Fruit fly (Drosophila melanogaster): Measurements from ENCODE around the gene Crtc.
A peak's percentile ranks its signal among the peaks of the same experiment; 100 is the strongest.

dm6 chr3L:17613292-17613734 lies 55.7 kb downstream of the Crtc start:
- no peak for TF ChIP-seq D1 (tag; optimal IDR thresholded peaks at IDR 0.05)
- no peak for TF ChIP-seq CG12605 (GFP tag; IDR thresholded peaks at IDR 0.05)
- TF ChIP-seq CG17806 (tag; optimal IDR thresholded peaks at IDR 0.05), result no peak
- no peak for TF ChIP-seq CG8159 (tag; optimal IDR thresholded peaks at IDR 0.05)
- no peak for TF ChIP-seq CG14655 (GFP tag; optimal IDR thresholded peaks at IDR 0.05)
- no peak for TF ChIP-seq CG4496 (GFP tag; IDR thresholded peaks at IDR 0.05)
- TF ChIP-seq rn (GFP tag; IDR thresholded peaks at IDR 0.05), result no peak
- no peak for TF ChIP-seq CG10348 (GFP tag; IDR thresholded peaks at IDR 0.05)
- TF ChIP-seq gl (tag; optimal IDR thresholded peaks at IDR 0.05), result no peak
- TF ChIP-seq CG13204 (GFP tag; optimal IDR thresholded peaks at IDR 0.05), result no peak
- no peak for TF ChIP-seq fd96Ca (GFP tag; IDR thresholded peaks at IDR 0.05)
- no peak for TF ChIP-seq Pif1A (GFP tag; optimal IDR thresholded peaks at IDR 0.05)
- TF ChIP-seq EcR (GFP tag; optimal IDR thresholded peaks at IDR 0.05), result peak; percentile 26
